Fruit fly (Drosophila melanogaster) whole organism, embryonic: ENCODE measurements around the gene CG14982.

Experiments used
- Ada2b ChIP-seq: fragments of 200-800 bp; sonication (Bioruptor generic); IDR thresholded peaks from 2 replicates; pipeline ENCODE4 v1.3.6; 2022; ENCODE audit warnings: missing biosample characterization, missing genetic modification characterization
- Bdp1 ChIP-seq: fragments of 200-800 bp; sonication (Bioruptor generic); optimal IDR thresholded peaks from 3 replicates; lab custom pipeline; 2016; ENCODE audit warnings: missing biosample characterization, missing genetic modification characterization
- Blimp-1 ChIP-seq: fragments of 200-800 bp; sonication (Bioruptor generic); optimal IDR thresholded peaks from 3 replicates; lab custom pipeline; 2018; ENCODE audit warnings: missing biosample characterization, missing genetic modification characterization, mild to moderate bottlenecking, moderate library complexity, missing genetic modification reagents
- CG10654 ChIP-seq: fragments of 200-800 bp; sonication (Bioruptor generic); optimal IDR thresholded peaks from 2 replicates; lab custom pipeline; 2016; ENCODE audit warnings: missing biosample characterization, missing genetic modification characterization
- CG11560 ChIP-seq: fragments of 200-800 bp; sonication (Bioruptor generic); IDR thresholded peaks from 3 replicates; pipeline ENCODE4 v1.3.6; 2022; ENCODE audit warnings: missing biosample characterization, missing genetic modification characterization
- CG12391 ChIP-seq: fragments of 200-800 bp; sonication (Bioruptor generic); optimal IDR thresholded peaks from 3 replicates; lab custom pipeline; 2018; ENCODE audit warnings: missing biosample characterization, mild to moderate bottlenecking, missing genetic modification characterization, moderate library complexity
- CG13123 ChIP-seq: fragments of 200-800 bp; sonication (Bioruptor generic); optimal IDR thresholded peaks from 2 replicates; lab custom pipeline; 2016; ENCODE audit warnings: missing biosample characterization, missing genetic modification characterization
- CG17361 ChIP-seq: fragments of 200-800 bp; sonication (Bioruptor generic); IDR thresholded peaks from 3 replicates; pipeline ENCODE4 v1.3.6; 2022; ENCODE audit warnings: missing biosample characterization, missing genetic modification characterization
- CG18262 ChIP-seq: fragments of 200-800 bp; optimal IDR thresholded peaks from 3 replicates; lab custom pipeline; 2019; ENCODE audit warnings: missing biosample characterization, mild to moderate bottlenecking, missing genetic modification characterization, moderate library complexity
- CG31224 ChIP-seq: fragments of 200-800 bp; sonication (Bioruptor generic); IDR thresholded peaks from 2 replicates; pipeline ENCODE4 v1.3.6; 2022; ENCODE audit warnings: missing biosample characterization, missing genetic modification characterization
- CG3163 ChIP-seq: fragments of 200-800 bp; sonication (Bioruptor generic); optimal IDR thresholded peaks from 3 replicates; lab custom pipeline; 2016; ENCODE audit warnings: missing biosample characterization, missing genetic modification characterization
- CG33213 ChIP-seq: fragments of 200-800 bp; sonication (Bioruptor generic); optimal IDR thresholded peaks from 3 replicates; lab custom pipeline; 2016; ENCODE audit warnings: missing biosample characterization, missing genetic modification characterization
- CG34422 ChIP-seq: fragments of 200-800 bp; sonication (Bioruptor generic); IDR thresholded peaks from 3 replicates; pipeline ENCODE4 v1.3.6; 2022; ENCODE audit warnings: missing biosample characterization, missing genetic modification characterization
- CG5180 ChIP-seq: fragments of 200-800 bp; sonication (Bioruptor generic); optimal IDR thresholded peaks from 3 replicates; lab custom pipeline; 2017; ENCODE audit warnings: missing biosample characterization, missing genetic modification characterization, mild to moderate bottlenecking, moderate library complexity, missing genetic modification reagents
- CG6654 ChIP-seq: fragments of 200-800 bp; sonication (Bioruptor generic); optimal IDR thresholded peaks from 2 replicates; lab custom pipeline; 2017; ENCODE audit warnings: missing biosample characterization, mild to moderate bottlenecking, missing genetic modification characterization
- CG6683 ChIP-seq: fragments of 200-800 bp; sonication (Bioruptor generic); optimal IDR thresholded peaks from 2 replicates; lab custom pipeline; 2017; ENCODE audit warnings: missing biosample characterization, mild to moderate bottlenecking, missing genetic modification characterization, missing genetic modification reagents
- CG6689 ChIP-seq: fragments of 200-800 bp; sonication (Bioruptor generic); IDR thresholded peaks from 2 replicates; pipeline ENCODE4 v1.3.6; 2022; ENCODE audit warnings: missing biosample characterization, missing genetic modification characterization
- CG7271 ChIP-seq: fragments of 200-800 bp; sonication (Bioruptor generic); optimal IDR thresholded peaks from 2 replicates; lab custom pipeline; 2018; ENCODE audit warnings: missing biosample characterization, mild to moderate bottlenecking, missing genetic modification characterization, moderate library complexity
- CG8388 ChIP-seq: fragments of 200-800 bp; sonication (Bioruptor generic); optimal IDR thresholded peaks from 2 replicates; lab custom pipeline; 2019; ENCODE audit warnings: missing biosample characterization, mild to moderate bottlenecking, missing genetic modification characterization, moderate library complexity
- CG9609 ChIP-seq: fragments of 200-800 bp; sonication (Bioruptor generic); optimal IDR thresholded peaks from 3 replicates; lab custom pipeline; 2016; ENCODE audit warnings: missing biosample characterization, missing genetic modification characterization
- Dref ChIP-seq: fragments of 200-800 bp; sonication (Bioruptor generic); IDR thresholded peaks from 2 replicates; pipeline ENCODE4 v1.3.6; 2022; ENCODE audit warnings: missing biosample characterization, missing genetic modification characterization
- Fer1 ChIP-seq: fragments of 200-800 bp; sonication (Bioruptor generic); optimal IDR thresholded peaks from 2 replicates; lab custom pipeline; 2017; ENCODE audit warnings: missing biosample characterization, mild to moderate bottlenecking, missing genetic modification characterization
- HLH4C ChIP-seq: fragments of 200-800 bp; sonication (Bioruptor generic); IDR thresholded peaks from 3 replicates; pipeline ENCODE4 v1.3.6; 2022; ENCODE audit warnings: missing biosample characterization, missing genetic modification characterization; ENCODE audit not compliant: partially characterized antibody
- HmgZ ChIP-seq: fragments of 200-800 bp; sonication (Bioruptor generic); optimal IDR thresholded peaks from 2 replicates; lab custom pipeline; 2018; ENCODE audit warnings: missing biosample characterization, mild to moderate bottlenecking, missing genetic modification characterization
- Hmr ChIP-seq: fragments of 200-800 bp; sonication (Bioruptor generic); optimal IDR thresholded peaks from 3 replicates; lab custom pipeline; 2017; ENCODE audit warnings: mild to moderate bottlenecking, missing biosample characterization, missing genetic modification reagents, missing genetic modification characterization
- Hr3 ChIP-seq: fragments of 200-800 bp; sonication (Bioruptor generic); optimal IDR thresholded peaks from 3 replicates; lab custom pipeline; 2016; ENCODE audit warnings: missing biosample characterization, missing genetic modification characterization
- Hr78 ChIP-seq, 2 experiments: fragments of 200-800 bp in 1 of 2; fragments of >200 bp in 1 of 2; sonication (Bioruptor generic) in 1 of 2; optimal IDR thresholded peaks; 2 replicates each; lab custom pipeline; 2017 to 2019; ENCODE audit warnings: missing biosample characterization in 2 of 2, missing genetic modification characterization in 2 of 2, mild to moderate bottlenecking in 1 of 2, moderate library complexity in 1 of 2
- Optix ChIP-seq: fragments of 200-800 bp; sonication (Bioruptor generic); IDR thresholded peaks from 3 replicates; pipeline ENCODE4 v1.3.6; 2022; ENCODE audit warnings: missing biosample characterization, missing genetic modification characterization
- Ravus ChIP-seq: fragments of 200-800 bp; sonication (Bioruptor generic); IDR thresholded peaks from 2 replicates; pipeline ENCODE4 v1.3.6; 2022; ENCODE audit warnings: missing biosample characterization, missing genetic modification characterization
- ab ChIP-seq: fragments of 200-800 bp; sonication (Bioruptor generic); optimal IDR thresholded peaks from 2 replicates; lab custom pipeline; 2016; ENCODE audit warnings: missing biosample characterization, missing genetic modification characterization
- ap ChIP-seq: fragments of 200-800 bp; sonication (Bioruptor generic); IDR thresholded peaks from 2 replicates; pipeline ENCODE4 v1.3.6; 2022; ENCODE audit warnings: missing biosample characterization, missing genetic modification characterization
- bigmax ChIP-seq: fragments of 200-800 bp; sonication (Bioruptor generic); optimal IDR thresholded peaks from 2 replicates; lab custom pipeline; 2018; ENCODE audit warnings: missing biosample characterization, mild to moderate bottlenecking, missing genetic modification characterization
- bsh ChIP-seq, 2 experiments: fragments of 200-800 bp; sonication (Bioruptor generic); optimal IDR thresholded peaks; 2 replicates each; lab custom pipeline; 2017 to 2018; ENCODE audit warnings: mild to moderate bottlenecking in 2 of 2, missing biosample characterization in 2 of 2, missing genetic modification characterization in 2 of 2, moderate library complexity in 1 of 2
- corto ChIP-seq: fragments of 200-800 bp; sonication (Bioruptor generic); optimal IDR thresholded peaks from 2 replicates; lab custom pipeline; 2016; ENCODE audit warnings: missing biosample characterization, mild to moderate bottlenecking, missing genetic modification characterization, moderate library complexity
- croc ChIP-seq: fragments of 200-800 bp; sonication (Bioruptor generic); conservative IDR thresholded peaks from 3 replicates; pipeline ENCODE4 v1.3.6; 2022; ENCODE audit warnings: missing biosample characterization, missing genetic modification characterization
- danr ChIP-seq: fragments of 200-800 bp; sonication (Bioruptor generic); IDR thresholded peaks from 2 replicates; pipeline ENCODE4 v1.3.6; 2022; ENCODE audit warnings: missing biosample characterization, missing genetic modification characterization
- ems ChIP-seq: fragments of 200-800 bp; sonication (Bioruptor generic); optimal IDR thresholded peaks from 3 replicates; lab custom pipeline; 2016; ENCODE audit warnings: missing biosample characterization, missing genetic modification characterization
- fd102C ChIP-seq: fragments of 200-800 bp; sonication (Bioruptor generic); optimal IDR thresholded peaks from 2 replicates; lab custom pipeline; 2018; ENCODE audit warnings: missing biosample characterization, mild to moderate bottlenecking, missing genetic modification characterization, moderate library complexity
- gt ChIP-seq: fragments of 200-800 bp; sonication (Bioruptor generic); IDR thresholded peaks from 2 replicates; pipeline ENCODE4 v1.3.6; 2022; ENCODE audit warnings: missing biosample characterization, missing genetic modification characterization
- ken ChIP-seq: fragments of 200-800 bp; sonication (Bioruptor generic); IDR thresholded peaks from 3 replicates; pipeline ENCODE4 v1.3.6; 2022; ENCODE audit warnings: missing biosample characterization, missing genetic modification characterization
- lmd ChIP-seq: fragments of 200-800 bp; sonication (Bioruptor generic); IDR thresholded peaks from 2 replicates; pipeline ENCODE4 v1.3.6; 2022; ENCODE audit warnings: missing biosample characterization, missing genetic modification characterization
- mld ChIP-seq: fragments of 200-800 bp; sonication (Bioruptor generic); IDR thresholded peaks from 3 replicates; pipeline ENCODE4 v1.3.6; 2022; ENCODE audit warnings: missing biosample characterization, missing genetic modification characterization; ENCODE audit not compliant: partially characterized antibody
- seq ChIP-seq: fragments of 200-800 bp; sonication (Bioruptor generic); IDR thresholded peaks from 2 replicates; pipeline ENCODE4 v1.3.6; 2022; ENCODE audit warnings: missing biosample characterization, missing genetic modification characterization
- sr ChIP-seq: fragments of 200-800 bp; sonication (Bioruptor generic); IDR thresholded peaks from 3 replicates; pipeline ENCODE4 v1.3.6; 2022; ENCODE audit warnings: missing biosample characterization, missing genetic modification characterization
- ssp ChIP-seq: fragments of 200-800 bp; sonication (Bioruptor generic); IDR thresholded peaks from 2 replicates; pipeline ENCODE4 v1.3.6; 2022; ENCODE audit warnings: missing biosample characterization, missing genetic modification characterization
- trem ChIP-seq: fragments of 200-800 bp; optimal IDR thresholded peaks from 3 replicates; lab custom pipeline; 2019; ENCODE audit warnings: missing biosample characterization, mild to moderate bottlenecking, missing genetic modification characterization, moderate library complexity
- wdn ChIP-seq: fragments of 200-800 bp; sonication (Bioruptor generic); IDR thresholded peaks from 2 replicates; pipeline ENCODE4 v1.3.6; 2022; ENCODE audit warnings: missing biosample characterization, missing genetic modification characterization
- zen2 ChIP-seq: fragments of 200-800 bp; sonication (Bioruptor generic); IDR thresholded peaks from 3 replicates; pipeline ENCODE4 v1.3.6; 2022; ENCODE audit warnings: missing biosample characterization, missing genetic modification characterization; ENCODE audit not compliant: partially characterized antibody
- zfh1 ChIP-seq: fragments of 200-800 bp; sonication (Bioruptor generic); IDR thresholded peaks from 3 replicates; pipeline ENCODE4 v1.3.6; 2022; ENCODE audit warnings: missing biosample characterization, missing genetic modification characterization
- zfh2 ChIP-seq: fragments of 200-800 bp; sonication (Bioruptor generic); optimal IDR thresholded peaks from 2 replicates; lab custom pipeline; 2016; ENCODE audit warnings: missing biosample characterization, missing genetic modification characterization

CG14982 gene

dm6 chr3L:3977622-3978355, 35.3 kb downstream of the CG14982 start (continued):
- TF ChIP-seq croc (0 out of 3 replicates have a peak, but pooled peaks have one; percentile 17), CG6683 (GFP tag; lab: Kevin White, UChicago) (no peak), CG13123 (GFP tag; lab: Kevin White, UChicago) (no peak), CG18262 (peak; percentile 78), gt (GFP tag; lab: Robert Waterston, UW) (no peak), Dref (GFP tag; lab: Robert Waterston, UW) (no peak), CG17361 (GFP tag; lab: Robert Waterston, UW) (peak; percentile 54; the same call in 2 of the 3 replicates), CG6654 (no peak), fd102C (GFP tag; lab: Kevin White, UChicago) (peak; percentile 39), CG10654 (GFP tag; lab: Kevin White, UChicago) (no peak), Optix (GFP tag; lab: Robert Waterston, UW) (no peak), CG33213 (GFP tag; lab: Kevin White, UChicago) (no peak), seq (no peak), Hr3 (GFP tag; lab: Kevin White, UChicago) (no peak), CG31224 (no peak), CG34422 (no peak), Hr78 (GFP tag; optimal IDR thresholded peaks at IDR 0.05; lab: Kevin White, UChicago) (no peak), Fer1 (GFP tag; lab: Kevin White, UChicago) (no peak), mld (no peak), Blimp-1 (GFP tag; lab: Kevin White, UChicago) (peak; percentile 40), HmgZ (no peak), trem (tag; lab: Kevin White, UChicago) (peak; percentile 58), CG8388 (GFP tag; lab: Kevin White, UChicago) (peak; percentile 33), zen2 (GFP tag; lab: Robert Waterston, UW) (no peak), CG9609 (GFP tag; lab: Kevin White, UChicago) (no peak), CG12391 (peak; percentile 64), danr (GFP tag; lab: Robert Waterston, UW) (no peak), ken (GFP tag; lab: Robert Waterston, UW) (no peak), bigmax (GFP tag; lab: Kevin White, UChicago) (no peak), HLH4C (GFP tag; lab: Robert Waterston, UW) (no peak), lmd (no peak), CG3163 (GFP tag; lab: Kevin White, UChicago) (no peak), wdn (no peak), sr (GFP tag; lab: Robert Waterston, UW) (no peak), CG5180 (GFP tag; lab: Kevin White, UChicago) (no peak), corto (GFP tag; lab: Kevin White, UChicago) (no peak), Ada2b (GFP tag; lab: Robert Waterston, UW) (no peak), ssp (no peak), zfh1 (GFP tag; lab: Robert Waterston, UW) (0 out of 3 replicates have a peak, but pooled peaks have one; percentile 20), Ravus (GFP tag; lab: Robert Waterston, UW) (no peak), Bdp1 (GFP tag; lab: Kevin White, UChicago) (no peak), ap (GFP tag; lab: Robert Waterston, UW) (no peak), CG7271 (tag; lab: Kevin White, UChicago) (no peak), ab (GFP tag; lab: Kevin White, UChicago) (no peak), CG6689 (GFP tag; lab: Robert Waterston, UW) (0 out of 2 replicates have a peak, but pooled peaks have one; percentile 20), CG11560 (no peak), ems (GFP tag; lab: Kevin White, UChicago) (no peak), zfh2 (GFP tag; lab: Kevin White, UChicago) (no peak), Hmr (GFP tag; lab: Kevin White, UChicago) (no peak), bsh (GFP tag; optimal IDR thresholded peaks at IDR 0.05; lab: Kevin White, UChicago) (peak in 1 of 2 experiments; percentile 51)
